Worm (Caenorhabditis elegans): ENCODE data around the gene hpo-34.

ce11 chrX:11472953-11473671 is 45.8 kb downstream of the hpo-34 start:
- TF ChIP-seq unc-62 (GFP tag; optimal IDR thresholded peaks at IDR 0.05), result no peak
- TF ChIP-seq ztf-18 (tag; optimal IDR thresholded peaks at IDR 0.05), result no peak
- TF ChIP-seq akir-1 (GFP tag; optimal IDR thresholded peaks at IDR 0.05), result no peak
- no peak for TF ChIP-seq B0261.1 (tag; optimal IDR thresholded peaks at IDR 0.05)
- TF ChIP-seq gei-17 (GFP tag; optimal IDR thresholded peaks at IDR 0.05), result no peak
- no peak for TF ChIP-seq athp-1 (tag; optimal IDR thresholded peaks at IDR 0.05)
- TF ChIP-seq lsy-27 (tag; optimal IDR thresholded peaks at IDR 0.05; ENCODE audit: borderline replicate concordance, insufficient read depth), result no peak
- TF ChIP-seq ceh-100 (GFP tag; IDR thresholded peaks at IDR 0.05), result no peak
- no peak for TF ChIP-seq rpc-1 (optimal IDR thresholded peaks at IDR 0.05)
- no peak for TF ChIP-seq rpc-1 (tag; optimal IDR thresholded peaks at IDR 0.05)
- no peak for TF ChIP-seq pha-4 (tag; optimal IDR thresholded peaks at IDR 0.05)
- no peak for TF ChIP-seq egl-44 (GFP tag; IDR thresholded peaks at IDR 0.05)
- no peak for TF ChIP-seq F23B12.7 (tag; optimal IDR thresholded peaks at IDR 0.05; ENCODE audit: insufficient read depth)
- 0 out of 2 replicates have a peak, but pooled peaks have one; percentile 22 for TF ChIP-seq mcd-1 (GFP tag; IDR thresholded peaks at IDR 0.05)
- TF ChIP-seq egl-18 (GFP tag; IDR thresholded peaks at IDR 0.05), result no peak

Measured in whole organism, young adult.